Fruit fly (Drosophila melanogaster) whole organism, prepupa: ENCODE results near the gene milt.

Source experiments
- CG3919 ChIP-seq: fragments of 200-800 bp; sonication (Bioruptor generic); optimal IDR thresholded peaks from 3 replicates; lab custom pipeline; 2016; ENCODE audit warnings: missing biosample characterization, missing genetic modification characterization
- CG6163 ChIP-seq: fragments of 200-800 bp; sonication (Bioruptor generic); IDR thresholded peaks from 3 replicates; pipeline ENCODE4 v1.3.6; 2022; ENCODE audit warnings: missing biosample characterization, missing genetic modification characterization
- CG8119 ChIP-seq: fragments of 200-800 bp; sonication (Bioruptor generic); IDR thresholded peaks from 3 replicates; pipeline ENCODE4 v1.3.6; 2022; ENCODE audit warnings: missing biosample characterization, missing genetic modification characterization
- Eip78C ChIP-seq: fragments of 200-800 bp; sonication (Bioruptor generic); peaks from one replicate; lab custom pipeline; 2016; ENCODE audit warnings: missing biosample characterization, missing genetic modification characterization
- Gug ChIP-seq: fragments of 200-800 bp; sonication (Bioruptor generic); IDR thresholded peaks from 2 replicates; pipeline ENCODE4 v1.3.6; 2022; ENCODE audit warnings: missing biosample characterization, missing genetic modification characterization
- Hr4 ChIP-seq: fragments of 200-800 bp; sonication (Bioruptor generic); optimal IDR thresholded peaks from 3 replicates; lab custom pipeline; 2016; ENCODE audit warnings: missing biosample characterization, missing genetic modification characterization
- Met ChIP-seq: fragments of 200-800 bp; sonication (Bioruptor generic); optimal IDR thresholded peaks from 3 replicates; lab custom pipeline; 2016; ENCODE audit warnings: missing biosample characterization, missing genetic modification characterization
- Smox ChIP-seq: fragments of 200-800 bp; sonication (Bioruptor generic); optimal IDR thresholded peaks from 3 replicates; lab custom pipeline; 2016; ENCODE audit warnings: missing biosample characterization, missing genetic modification characterization
- Sox14 ChIP-seq: fragments of 200-800 bp; sonication (Bioruptor generic); optimal IDR thresholded peaks from 3 replicates; lab custom pipeline; 2016; ENCODE audit warnings: missing biosample characterization, missing genetic modification characterization
- net ChIP-seq: fragments of 200-800 bp; sonication (Bioruptor generic); optimal IDR thresholded peaks from 3 replicates; lab custom pipeline; 2016; ENCODE audit warnings: missing biosample characterization, missing genetic modification characterization
- ss ChIP-seq, 2 experiments: fragments of 200-800 bp; sonication (Bioruptor generic); optimal IDR thresholded peaks; 2 replicates in 1 of 2; 3 replicates in 1 of 2; lab custom pipeline; 2017 to 2018; ENCODE audit warnings: mild to moderate bottlenecking in 2 of 2, missing biosample characterization in 2 of 2, missing genetic modification characterization in 2 of 2, moderate library complexity in 1 of 2

DNA sequence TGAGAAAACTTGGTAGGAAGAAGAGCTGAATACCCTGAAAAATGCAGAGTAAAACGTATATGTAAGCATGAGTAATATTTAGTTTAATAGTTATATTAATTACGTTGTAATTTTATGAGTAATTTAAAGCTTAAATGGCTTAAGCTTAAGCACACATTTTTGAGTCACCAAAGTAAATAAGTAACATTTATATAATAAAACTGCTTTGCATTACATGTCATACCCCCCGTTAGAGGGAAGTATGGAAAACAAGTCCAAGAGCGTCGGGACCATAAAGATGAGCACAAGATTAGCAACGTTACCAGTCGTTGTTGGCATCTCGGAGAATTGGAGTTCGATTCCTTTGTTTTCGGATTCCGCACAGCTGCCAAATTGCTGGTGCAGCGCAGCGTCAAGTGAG is 56.7 kb downstream of the milt start:
- no peak for TF ChIP-seq Met (GFP tag; lab: Kevin White, UChicago)
- peak; percentile 52 for TF ChIP-seq Smox
- no peak for TF ChIP-seq ss (GFP tag; optimal IDR thresholded peaks at IDR 0.05; lab: Kevin White, UChicago)
- peak; percentile 17 for TF ChIP-seq Sox14 (GFP tag; lab: Kevin White, UChicago)
- TF ChIP-seq Hr4 (GFP tag; lab: Kevin White, UChicago), result no peak
- no peak for TF ChIP-seq CG8119 (GFP tag; lab: Robert Waterston, UW)
- 0 out of 3 replicates have a peak, but pooled peaks have one; percentile 5 for TF ChIP-seq CG6163 (GFP tag; lab: Robert Waterston, UW)
- TF ChIP-seq net (GFP tag; lab: Kevin White, UChicago), result peak; percentile 23
- TF ChIP-seq CG3919 (GFP tag; lab: Kevin White, UChicago), result no peak
- peak; percentile 71 for TF ChIP-seq Eip78C (GFP tag; lab: Kevin White, UChicago)
- TF ChIP-seq Gug (GFP tag; lab: Robert Waterston, UW), result no peak
